Worm (Caenorhabditis elegans) whole organism, young adult: Measurements from ENCODE around the gene K09H11.9.
A peak's percentile ranks its signal among the peaks of the same experiment; 100 is the strongest.

Experiments used
- B0336.3 ChIP-seq: fragments of 200-800 bp; sonication (Bioruptor generic); IDR thresholded peaks from 2 replicates; pipeline ENCODE4 v1.3.6; 2022; ENCODE audit warnings: missing genetic modification characterization, missing compliant biosample characterization
- C17E4.6 ChIP-seq: fragments of 200-800 bp; sonication (Bioruptor generic); IDR thresholded peaks from 2 replicates; pipeline ENCODE4 v1.3.6; 2022; ENCODE audit warnings: missing genetic modification reagents, missing genetic modification characterization, missing compliant biosample characterization
- D2030.7 ChIP-seq: fragments of 200-800 bp; sonication (Bioruptor generic); IDR thresholded peaks from 2 replicates; pipeline ENCODE4 v1.3.6; 2022; ENCODE audit warnings: missing genetic modification reagents, missing genetic modification characterization, missing compliant biosample characterization
- F33H1.4 ChIP-seq: fragments of 200-800 bp; sonication (Bioruptor generic); IDR thresholded peaks from 2 replicates; pipeline ENCODE4 v1.3.6; 2022; ENCODE audit warnings: missing genetic modification reagents, missing genetic modification characterization, missing compliant biosample characterization
- F49E8.2 ChIP-seq: sonication (generic microtip); optimal IDR thresholded peaks from 3 replicates; lab custom pipeline; 2017; ENCODE audit warnings: missing genetic modification characterization, mild to moderate bottlenecking, missing compliant biosample characterization, antibody characterized with exemption, moderate library complexity; ENCODE audit not compliant: insufficient read depth
- K11D2.4 ChIP-seq: fragments of 200-800 bp; sonication (Bioruptor generic); IDR thresholded peaks from 2 replicates; pipeline ENCODE4 v1.3.6; 2022; ENCODE audit warnings: missing genetic modification reagents, missing genetic modification characterization, missing compliant biosample characterization
- T07F8.4 ChIP-seq: sonication (generic microtip); optimal IDR thresholded peaks from 2 replicates; lab custom pipeline; 2016; ENCODE audit warnings: mild to moderate bottlenecking, missing genetic modification characterization, moderate library complexity, missing compliant biosample characterization
- ZK185.1 ChIP-seq: sonication (generic microtip); optimal IDR thresholded peaks from 2 replicates; lab custom pipeline; 2016; ENCODE audit warnings: mild to moderate bottlenecking, missing genetic modification characterization, missing compliant biosample characterization; ENCODE audit not compliant: poor library complexity, severe bottlenecking
- athp-1 ChIP-seq: sonication (generic microtip); optimal IDR thresholded peaks from 2 replicates; lab custom pipeline; 2017; ENCODE audit warnings: mild to moderate bottlenecking, missing genetic modification characterization, missing compliant biosample characterization
- attf-3 ChIP-seq: fragments of 200-800 bp; sonication (Bioruptor generic); conservative IDR thresholded peaks from 2 replicates; pipeline ENCODE4 v1.3.6; 2022; ENCODE audit warnings: missing genetic modification reagents, missing genetic modification characterization, missing compliant biosample characterization
- bed-1 ChIP-seq: fragments of 200-800 bp; sonication (Bioruptor generic); IDR thresholded peaks from 2 replicates; pipeline ENCODE4 v1.3.6; 2022; ENCODE audit warnings: missing genetic modification reagents, missing genetic modification characterization, missing compliant biosample characterization
- ccch-3 ChIP-seq: fragments of 200-800 bp; sonication (Bioruptor generic); optimal IDR thresholded peaks from 2 replicates; lab custom pipeline; 2018; ENCODE audit warnings: mild to moderate bottlenecking, missing genetic modification characterization, missing compliant biosample characterization
- ceh-40 ChIP-seq: fragments of 200-800 bp; sonication (Bioruptor generic); IDR thresholded peaks from 2 replicates; pipeline ENCODE4 v1.3.6; 2022; ENCODE audit warnings: missing genetic modification characterization, missing compliant biosample characterization
- ceh-79 ChIP-seq: sonication (generic microtip); optimal IDR thresholded peaks from 2 replicates; lab custom pipeline; 2017; ENCODE audit warnings: mild to moderate bottlenecking, missing genetic modification characterization, missing compliant biosample characterization
- ceh-91 ChIP-seq: fragments of 200-800 bp; sonication (Bioruptor generic); IDR thresholded peaks from 2 replicates; pipeline ENCODE4 v1.3.6; 2022; ENCODE audit warnings: missing genetic modification reagents, missing genetic modification characterization, missing compliant biosample characterization
- chd-7 ChIP-seq: sonication (generic microtip); optimal IDR thresholded peaks from 2 replicates; lab custom pipeline; 2016; ENCODE audit warnings: mild to moderate bottlenecking, missing genetic modification characterization, moderate library complexity, missing compliant biosample characterization
- die-1 ChIP-seq: sonication (generic microtip); optimal IDR thresholded peaks from 2 replicates; lab custom pipeline; 2016; ENCODE audit warnings: missing genotype, mild to moderate bottlenecking, missing genetic modification characterization, missing compliant biosample characterization
- dox-1 ChIP-seq: fragments of 200-800 bp; sonication (Bioruptor generic); IDR thresholded peaks from 2 replicates; pipeline ENCODE4 v1.3.6; 2022; ENCODE audit warnings: missing genetic modification reagents, missing genetic modification characterization, missing compliant biosample characterization
- ekl-4 ChIP-seq: fragments of 200-800 bp; sonication (Bioruptor generic); IDR thresholded peaks from 2 replicates; pipeline ENCODE4 v1.3.6; 2022; ENCODE audit warnings: missing genetic modification reagents, missing genetic modification characterization, missing compliant biosample characterization
- hlh-26 ChIP-seq: fragments of 200-800 bp; sonication (Bioruptor generic); conservative IDR thresholded peaks from 2 replicates; pipeline ENCODE4 v1.3.6; 2022; ENCODE audit warnings: missing genetic modification reagents, missing genetic modification characterization, missing compliant biosample characterization
- hmg-1.2 ChIP-seq: fragments of 200-800 bp; sonication (Bioruptor generic); IDR thresholded peaks from 2 replicates; pipeline ENCODE4 v1.3.6; 2022; ENCODE audit warnings: missing genetic modification reagents, missing genetic modification characterization, missing compliant biosample characterization
- hmg-20 ChIP-seq: fragments of 200-800 bp; sonication (Bioruptor generic); IDR thresholded peaks from 2 replicates; pipeline ENCODE4 v1.3.6; 2022; ENCODE audit warnings: missing genetic modification reagents, missing genetic modification characterization, missing compliant biosample characterization
- hrde-1 ChIP-seq: sonication (generic microtip); optimal IDR thresholded peaks from 2 replicates; lab custom pipeline; 2016; ENCODE audit warnings: missing genetic modification characterization, mild to moderate bottlenecking, missing compliant biosample characterization, moderate library complexity, missing genotype, missing genetic modification reagents, borderline replicate concordance
- lin-35 ChIP-seq, 3 experiments: fragments of 150-350 bp in 2 of 3; sonication (generic microtip) in 1 of 3; optimal IDR thresholded peaks; 2 replicates each; lab custom pipeline; 2014 to 2018; ENCODE audit warnings: missing biosample characterization in 3 of 3, missing genetic modification characterization in 3 of 3, missing genetic modification reagents in 3 of 3
- lin-40 ChIP-seq: sonication (generic microtip); optimal IDR thresholded peaks from 2 replicates; lab custom pipeline; 2016; ENCODE audit warnings: missing genetic modification characterization, mild to moderate bottlenecking, missing compliant biosample characterization, missing genotype, missing genetic modification reagents
- lir-1 ChIP-seq: fragments of 200-800 bp; sonication (Bioruptor generic); conservative IDR thresholded peaks from 2 replicates; pipeline ENCODE4 v1.3.6; 2022; ENCODE audit warnings: missing genetic modification reagents, missing genetic modification characterization, missing compliant biosample characterization
- lsl-1 ChIP-seq: fragments of 200-800 bp; sonication (Bioruptor generic); optimal IDR thresholded peaks from 2 replicates; lab custom pipeline; 2018; ENCODE audit warnings: mild to moderate bottlenecking, missing genetic modification characterization, moderate library complexity, missing compliant biosample characterization
- madf-10 ChIP-seq: sonication (generic microtip); optimal IDR thresholded peaks from 2 replicates; lab custom pipeline; 2016; ENCODE audit warnings: mild to moderate bottlenecking, missing genetic modification characterization, missing compliant biosample characterization
- madf-6 ChIP-seq: fragments of 200-800 bp; sonication (Bioruptor generic); IDR thresholded peaks from 2 replicates; pipeline ENCODE4 v1.3.6; 2022; ENCODE audit warnings: missing genetic modification reagents, missing genetic modification characterization, missing compliant biosample characterization
- mcd-1 ChIP-seq: fragments of 200-800 bp; sonication (Bioruptor generic); IDR thresholded peaks from 2 replicates; pipeline ENCODE4 v1.3.6; 2022; ENCODE audit warnings: missing genetic modification reagents, missing genetic modification characterization, missing compliant biosample characterization
- mes-4 ChIP-seq: sonication (generic microtip); optimal IDR thresholded peaks from 2 replicates; lab custom pipeline; 2016; ENCODE audit warnings: missing genotype, missing genetic modification characterization, missing compliant biosample characterization
- mxl-1 ChIP-seq: sonication (generic microtip); optimal IDR thresholded peaks from 2 replicates; lab custom pipeline; 2016; ENCODE audit warnings: missing genetic modification characterization, missing compliant biosample characterization
- pha-4 ChIP-seq: fragments of 150-350 bp; sonication (generic microtip); optimal IDR thresholded peaks from 2 replicates; lab custom pipeline; 2014; ENCODE audit warnings: missing biosample characterization, missing genetic modification reagents, missing genetic modification characterization
- rcor-1 ChIP-seq: fragments of 200-800 bp; sonication (Bioruptor generic); IDR thresholded peaks from 2 replicates; pipeline ENCODE4 v1.3.6; 2022; ENCODE audit warnings: missing genetic modification reagents, missing genetic modification characterization, missing compliant biosample characterization
- rpc-1 ChIP-seq, 2 experiments: fragments of 150-350 bp in 1 of 2; sonication (generic microtip) in 1 of 2; optimal IDR thresholded peaks; 2 replicates each; lab custom pipeline; 2014 to 2018; ENCODE audit warnings: missing biosample characterization in 1 of 2, missing genetic modification characterization in 1 of 2, missing genetic modification reagents in 1 of 2, missing genotype in 1 of 2
- snpc-1.1 ChIP-seq: sonication (generic microtip); optimal IDR thresholded peaks from 2 replicates; lab custom pipeline; 2017; ENCODE audit warnings: missing genetic modification characterization, mild to moderate bottlenecking, missing compliant biosample characterization, antibody characterized with exemption, moderate library complexity, missing genotype, missing genetic modification reagents; ENCODE audit not compliant: insufficient read depth
- snpc-1.3 ChIP-seq: sonication (generic microtip); optimal IDR thresholded peaks from 2 replicates; lab custom pipeline; 2017; ENCODE audit warnings: missing genetic modification characterization, mild to moderate bottlenecking, missing compliant biosample characterization, antibody characterized with exemption, moderate library complexity, missing genotype, missing genetic modification reagents; ENCODE audit not compliant: insufficient read depth
- snpc-3.4 ChIP-seq: sonication (generic microtip); optimal IDR thresholded peaks from 2 replicates; lab custom pipeline; 2017; ENCODE audit warnings: missing genetic modification characterization, mild to moderate bottlenecking, missing compliant biosample characterization, antibody characterized with exemption, moderate library complexity, missing genotype, missing genetic modification reagents
- snpc-4 ChIP-seq, 5 experiments: fragments of 150-350 bp in 1 of 5; sonication (generic microtip) in 4 of 5; optimal IDR thresholded peaks; 2 replicates each; lab custom pipeline; 2014 to 2018; ENCODE audit warnings: missing genetic modification characterization in 5 of 5, missing biosample characterization in 3 of 5, antibody characterized with exemption in 2 of 5, mild to moderate bottlenecking in 2 of 5, missing compliant biosample characterization in 2 of 5, missing genotype in 2 of 5, moderate library complexity in 2 of 5, missing genetic modification reagents in 1 of 5
- tlf-1 ChIP-seq: fragments of 200-800 bp; sonication (Bioruptor generic); optimal IDR thresholded peaks from 2 replicates; lab custom pipeline; 2018; ENCODE audit warnings: mild to moderate bottlenecking, missing genetic modification characterization, missing compliant biosample characterization
- unc-130 ChIP-seq: sonication (generic microtip); optimal IDR thresholded peaks from 2 replicates; lab custom pipeline; 2016; ENCODE audit warnings: missing genetic modification reagents, missing genetic modification characterization, missing compliant biosample characterization
- ztf-18 ChIP-seq: sonication (generic microtip); optimal IDR thresholded peaks from 2 replicates; lab custom pipeline; 2016; ENCODE audit warnings: missing genotype, mild to moderate bottlenecking, missing genetic modification characterization, missing compliant biosample characterization
- ztf-25 ChIP-seq: fragments of 200-800 bp; sonication (Bioruptor generic); IDR thresholded peaks from 2 replicates; pipeline ENCODE4 v1.3.6; 2022; ENCODE audit warnings: missing genetic modification reagents, missing genetic modification characterization, missing compliant biosample characterization
- ztf-28 ChIP-seq: fragments of 200-800 bp; sonication (Bioruptor generic); IDR thresholded peaks from 2 replicates; pipeline ENCODE4 v1.3.6; 2022; ENCODE audit warnings: missing genetic modification reagents, missing genetic modification characterization, missing compliant biosample characterization
- ztf-6 ChIP-seq: fragments of 200-800 bp; sonication (Bioruptor generic); IDR thresholded peaks from 2 replicates; pipeline ENCODE4 v1.3.6; 2022; ENCODE audit warnings: missing genetic modification reagents, missing genetic modification characterization, missing compliant biosample characterization

K09H11.9 gene

ce11 chrV:5717237-5717935 lies 978 bp upstream of the K09H11.9 start, which contains the start of gene rga-3 (continued):
- TF ChIP-seq pha-4 (tag; lab: Kevin White, UChicago): no peak
- no peak for TF ChIP-seq madf-10 (tag; lab: Kevin White, UChicago)
- no peak for TF ChIP-seq ceh-79 (tag; lab: Kevin White, UChicago)
- TF ChIP-seq lir-1 (GFP tag; lab: Robert Waterston, UW): no peak; the same call in 1 of the 2 replicates
- peak; percentile 82 for TF ChIP-seq snpc-1.1 (tag; lab: Kevin White, UChicago)
- TF ChIP-seq hrde-1 (tag; lab: Kevin White, UChicago): peak; percentile 59
- 0 out of 2 replicates have a peak, but pooled peaks have one; percentile 34 for TF ChIP-seq ztf-25 (GFP tag; lab: Robert Waterston, UW)
- TF ChIP-seq ccch-3 (GFP tag; lab: Kevin White, UChicago): no peak
- peak; percentile 79 for TF ChIP-seq C17E4.6 (GFP tag; lab: Robert Waterston, UW)
- TF ChIP-seq F33H1.4: peak; percentile 97
- no peak for TF ChIP-seq lin-40
- peak; percentile 91 for TF ChIP-seq dox-1 (GFP tag; lab: Robert Waterston, UW)
- TF ChIP-seq ceh-91 (GFP tag; lab: Robert Waterston, UW): peak; percentile 99
- peak; percentile 95 for TF ChIP-seq snpc-3.4 (tag; lab: Kevin White, UChicago)
- TF ChIP-seq ZK185.1 (tag; lab: Kevin White, UChicago): peak; percentile 27
- peak; percentile 98 for TF ChIP-seq D2030.7 (GFP tag; lab: Robert Waterston, UW)
- no peak for TF ChIP-seq ceh-40 (GFP tag; lab: Robert Waterston, UW)
- no peak for TF ChIP-seq T07F8.4 (tag; lab: Kevin White, UChicago)
- no peak for TF ChIP-seq hlh-26
- peak; percentile 91 for TF ChIP-seq tlf-1 (GFP tag; lab: Kevin White, UChicago)
- TF ChIP-seq ztf-6 (GFP tag; lab: Robert Waterston, UW): no peak
- peak; percentile 62 for TF ChIP-seq snpc-4 (GFP tag; optimal IDR thresholded peaks at IDR 0.05; lab: Kevin White, UChicago)
- peak in 3 of 4 experiments; percentile 49 to 68 (median 64) for TF ChIP-seq snpc-4 (tag; optimal IDR thresholded peaks at IDR 0.05; lab: Kevin White, UChicago)
- no peak for TF ChIP-seq die-1 (tag; lab: Kevin White, UChicago)
- TF ChIP-seq lin-35 (GFP tag; optimal IDR thresholded peaks at IDR 0.05; lab: Kevin White, UChicago): peak in 2 of 3 experiments; percentile 41 to 78
- peak; percentile 95 for TF ChIP-seq unc-130 (GFP tag; lab: Kevin White, UChicago)
- TF ChIP-seq lsl-1 (GFP tag; lab: Kevin White, UChicago): peak; percentile 100
- TF ChIP-seq madf-6 (GFP tag; lab: Robert Waterston, UW): peak; percentile 99
- peak; percentile 66 for TF ChIP-seq ztf-18 (tag; lab: Kevin White, UChicago)
- peak; percentile 93 for TF ChIP-seq snpc-1.3 (tag; lab: Kevin White, UChicago)
- TF ChIP-seq F49E8.2: peak; percentile 96
- peak; percentile 86 for TF ChIP-seq attf-3 (GFP tag; lab: Robert Waterston, UW)
- peak; percentile 67 for TF ChIP-seq mcd-1
- TF ChIP-seq mxl-1 (tag; lab: Kevin White, UChicago): no peak
- TF ChIP-seq ekl-4 (GFP tag; lab: Robert Waterston, UW): peak; percentile 87
- TF ChIP-seq hmg-20 (GFP tag; lab: Robert Waterston, UW): no peak
- no peak for TF ChIP-seq bed-1 (GFP tag; lab: Robert Waterston, UW)
- TF ChIP-seq hmg-1.2 (GFP tag; lab: Robert Waterston, UW): peak; percentile 60
- TF ChIP-seq K11D2.4: no peak
- TF ChIP-seq ztf-28 (GFP tag; lab: Robert Waterston, UW): peak; percentile 90
- TF ChIP-seq B0336.3 (GFP tag; lab: Robert Waterston, UW): peak; percentile 85
- TF ChIP-seq rpc-1 (optimal IDR thresholded peaks at IDR 0.05; lab: Kevin White, UChicago): no peak
- TF ChIP-seq rpc-1 (tag; optimal IDR thresholded peaks at IDR 0.05; lab: Kevin White, UChicago): peak; percentile 15
- no peak for TF ChIP-seq chd-7 (tag; lab: Kevin White, UChicago)
- TF ChIP-seq athp-1 (tag; lab: Kevin White, UChicago): peak; percentile 77
- peak; percentile 93 for TF ChIP-seq rcor-1 (GFP tag; lab: Robert Waterston, UW)
- no peak for TF ChIP-seq mes-4 (tag; lab: Kevin White, UChicago)
